Fruit fly (Drosophila melanogaster) whole organism, embryonic: ENCODE measurements around the gene SMC5.
A peak's percentile ranks its signal among the peaks of the same experiment; 100 is the strongest.

Experiments used
- Atf-2 ChIP-seq: fragments of 200-800 bp; sonication (Bioruptor generic); optimal IDR thresholded peaks from 2 replicates; lab custom pipeline; 2016; ENCODE audit warnings: missing biosample characterization, missing genetic modification characterization
- Atf6 ChIP-seq: fragments of 200-800 bp; sonication (Bioruptor generic); IDR thresholded peaks from 2 replicates; pipeline ENCODE4 v1.3.6; 2022; ENCODE audit warnings: missing biosample characterization, missing genetic modification characterization
- B-H1 ChIP-seq: fragments of 200-800 bp; sonication (Bioruptor generic); IDR thresholded peaks from 3 replicates; pipeline ENCODE4 v1.3.6; 2022; ENCODE audit warnings: missing biosample characterization, missing genetic modification characterization
- Bgb ChIP-seq: fragments of 200-800 bp; sonication (Bioruptor generic); IDR thresholded peaks from 2 replicates; pipeline ENCODE4 v1.3.6; 2022; ENCODE audit warnings: missing biosample characterization, missing genetic modification characterization; ENCODE audit not compliant: partially characterized antibody
- CG1024 ChIP-seq: fragments of 200-800 bp; sonication (Bioruptor generic); IDR thresholded peaks from 2 replicates; pipeline ENCODE4 v1.3.6; 2022; ENCODE audit warnings: missing biosample characterization, missing genetic modification characterization
- CG11398 ChIP-seq: fragments of 200-800 bp; sonication (Bioruptor generic); optimal IDR thresholded peaks from 2 replicates; lab custom pipeline; 2016; ENCODE audit warnings: missing biosample characterization, missing genetic modification characterization
- CG12155 ChIP-seq: fragments of 200-800 bp; sonication (Bioruptor generic); optimal IDR thresholded peaks from 3 replicates; lab custom pipeline; 2016; ENCODE audit warnings: missing biosample characterization, missing genetic modification characterization
- CG12744 ChIP-seq: fragments of 200-800 bp; sonication (Bioruptor generic); optimal IDR thresholded peaks from 2 replicates; lab custom pipeline; 2016; ENCODE audit warnings: missing biosample characterization, missing genetic modification characterization
- CG13296 ChIP-seq: fragments of 200-800 bp; sonication (Bioruptor generic); optimal IDR thresholded peaks from 3 replicates; lab custom pipeline; 2018; ENCODE audit warnings: missing biosample characterization, mild to moderate bottlenecking, missing genetic modification characterization
- CG17361 ChIP-seq: fragments of 200-800 bp; sonication (Bioruptor generic); IDR thresholded peaks from 3 replicates; pipeline ENCODE4 v1.3.6; 2022; ENCODE audit warnings: missing biosample characterization, missing genetic modification characterization
- CG1832 ChIP-seq: fragments of 200-800 bp; sonication (Bioruptor generic); optimal IDR thresholded peaks from 2 replicates; lab custom pipeline; 2017; ENCODE audit warnings: missing biosample characterization, mild to moderate bottlenecking, missing genetic modification characterization, inconsistent platforms
- CG2116 ChIP-seq: fragments of 200-800 bp; sonication (Bioruptor generic); optimal IDR thresholded peaks from 3 replicates; lab custom pipeline; 2018; ENCODE audit warnings: missing biosample characterization, mild to moderate bottlenecking, missing genetic modification characterization
- CG2120 ChIP-seq: fragments of 200-800 bp; sonication (Bioruptor generic); optimal IDR thresholded peaks from 3 replicates; lab custom pipeline; 2016; ENCODE audit warnings: missing biosample characterization, missing genetic modification characterization
- CG2129 ChIP-seq: fragments of 200-800 bp; sonication (Bioruptor generic); IDR thresholded peaks from 2 replicates; pipeline ENCODE4 v1.3.6; 2022; ENCODE audit warnings: missing biosample characterization, missing genetic modification characterization; ENCODE audit not compliant: partially characterized antibody
- CG6654 ChIP-seq: fragments of 200-800 bp; sonication (Bioruptor generic); optimal IDR thresholded peaks from 2 replicates; lab custom pipeline; 2017; ENCODE audit warnings: missing biosample characterization, mild to moderate bottlenecking, missing genetic modification characterization
- CG7963 ChIP-seq: fragments of 200-800 bp; sonication (Bioruptor generic); IDR thresholded peaks from 3 replicates; pipeline ENCODE4 v1.3.6; 2022; ENCODE audit warnings: missing biosample characterization, missing genetic modification characterization; ENCODE audit not compliant: partially characterized antibody
- CG8359 ChIP-seq: fragments of 200-800 bp; sonication (Bioruptor generic); optimal IDR thresholded peaks from 2 replicates; lab custom pipeline; 2017; ENCODE audit warnings: missing biosample characterization, mild to moderate bottlenecking, missing genetic modification characterization, borderline replicate concordance
- Dbx ChIP-seq: fragments of 200-800 bp; sonication (Bioruptor generic); IDR thresholded peaks from 3 replicates; pipeline ENCODE4 v1.3.6; 2022; ENCODE audit warnings: missing biosample characterization, missing genetic modification characterization
- Dfd ChIP-seq, 2 experiments: fragments of >200 bp; optimal IDR thresholded peaks; 2 replicates each; lab custom pipeline; 2017; ENCODE audit warnings: missing biosample characterization in 2 of 2, missing genetic modification characterization in 2 of 2
- Dll ChIP-seq: fragments of 200-800 bp; sonication (Bioruptor generic); IDR thresholded peaks from 4 replicates; pipeline ENCODE4 v1.3.6; 2022; ENCODE audit warnings: missing biosample characterization, missing genetic modification characterization; ENCODE audit not compliant: partially characterized antibody
- Doc3 ChIP-seq: fragments of 200-800 bp; sonication (Bioruptor generic); IDR thresholded peaks from 3 replicates; pipeline ENCODE4 v1.3.6; 2022; ENCODE audit warnings: missing biosample characterization, missing genetic modification characterization; ENCODE audit not compliant: partially characterized antibody
- E2f1 ChIP-seq: fragments of 200-800 bp; sonication (Bioruptor generic); IDR thresholded peaks from 2 replicates; pipeline ENCODE4 v1.3.6; 2022; ENCODE audit warnings: missing biosample characterization, missing genetic modification characterization
- ERR ChIP-seq: fragments of 200-800 bp; sonication (Bioruptor generic); optimal IDR thresholded peaks from 2 replicates; lab custom pipeline; 2016; ENCODE audit warnings: missing biosample characterization, missing genetic modification characterization
- Fer3 ChIP-seq: fragments of 200-800 bp; sonication (Bioruptor generic); optimal IDR thresholded peaks from 2 replicates; lab custom pipeline; 2018; ENCODE audit warnings: missing biosample characterization, mild to moderate bottlenecking, missing genetic modification characterization, moderate library complexity
- HLH3B ChIP-seq: fragments of 200-800 bp; sonication (Bioruptor generic); IDR thresholded peaks from 2 replicates; pipeline ENCODE4 v1.3.6; 2022; ENCODE audit warnings: missing biosample characterization, missing genetic modification characterization
- Hmr ChIP-seq: fragments of 200-800 bp; sonication (Bioruptor generic); optimal IDR thresholded peaks from 3 replicates; lab custom pipeline; 2017; ENCODE audit warnings: mild to moderate bottlenecking, missing biosample characterization, missing genetic modification reagents, missing genetic modification characterization
- NC2α ChIP-seq: fragments of 200-800 bp; sonication (Bioruptor generic); optimal IDR thresholded peaks from 2 replicates; lab custom pipeline; 2016; ENCODE audit warnings: missing biosample characterization, missing genetic modification characterization
- NK7.1 ChIP-seq: fragments of 200-800 bp; sonication (Bioruptor generic); optimal IDR thresholded peaks from 3 replicates; lab custom pipeline; 2016; ENCODE audit warnings: missing biosample characterization, missing genetic modification characterization
- Nf-YA ChIP-seq: fragments of 200-800 bp; sonication (Bioruptor generic); IDR thresholded peaks from 2 replicates; pipeline ENCODE4 v1.3.6; 2022; ENCODE audit warnings: missing biosample characterization, missing genetic modification characterization
- Sox100B ChIP-seq: fragments of 200-800 bp; sonication (Bioruptor generic); optimal IDR thresholded peaks from 3 replicates; lab custom pipeline; 2018; ENCODE audit warnings: missing biosample characterization, mild to moderate bottlenecking, missing genetic modification characterization
- Spps ChIP-seq: fragments of 200-800 bp; sonication (Bioruptor generic); optimal IDR thresholded peaks from 2 replicates; lab custom pipeline; 2018; ENCODE audit warnings: missing biosample characterization, mild to moderate bottlenecking, missing genetic modification characterization
- al ChIP-seq: fragments of 200-800 bp; sonication (Bioruptor generic); IDR thresholded peaks from 2 replicates; pipeline ENCODE4 v1.3.6; 2022; ENCODE audit warnings: missing biosample characterization, missing genetic modification characterization
- dm ChIP-seq: fragments of 200-800 bp; sonication (Bioruptor generic); optimal IDR thresholded peaks from 3 replicates; lab custom pipeline; 2016; ENCODE audit warnings: missing biosample characterization, missing genetic modification characterization
- gcm ChIP-seq: fragments of 200-800 bp; sonication (Bioruptor generic); optimal IDR thresholded peaks from 2 replicates; lab custom pipeline; 2019; ENCODE audit warnings: missing biosample characterization, mild to moderate bottlenecking, missing genetic modification characterization, moderate library complexity
- gfzf ChIP-seq: fragments of 200-800 bp; sonication (Bioruptor generic); optimal IDR thresholded peaks from 2 replicates; lab custom pipeline; 2016; ENCODE audit warnings: missing biosample characterization, mild to moderate bottlenecking, missing genetic modification characterization, moderate library complexity
- gro ChIP-seq: fragments of 200-800 bp; sonication (Bioruptor generic); optimal IDR thresholded peaks from 2 replicates; lab custom pipeline; 2016; ENCODE audit warnings: missing biosample characterization, missing genetic modification characterization
- lbe ChIP-seq: fragments of 200-800 bp; sonication (Bioruptor generic); optimal IDR thresholded peaks from 2 replicates; lab custom pipeline; 2016; ENCODE audit warnings: missing biosample characterization, mild to moderate bottlenecking, missing genetic modification characterization
- lola ChIP-seq, 3 experiments: fragments of >200 bp in 2 of 3; fragments of 200-800 bp in 1 of 3; sonication (Bioruptor generic) in 1 of 3; optimal IDR thresholded peaks; 2 replicates each; lab custom pipeline; 2017 to 2019; ENCODE audit warnings: missing biosample characterization in 3 of 3, missing genetic modification characterization in 3 of 3, mild to moderate bottlenecking in 1 of 3, moderate library complexity in 1 of 3
- nerfin-1 ChIP-seq: fragments of 200-800 bp; sonication (Bioruptor generic); optimal IDR thresholded peaks from 3 replicates; lab custom pipeline; 2019; ENCODE audit warnings: missing biosample characterization, mild to moderate bottlenecking, missing genetic modification characterization, moderate library complexity
- p53 ChIP-seq: fragments of 200-800 bp; sonication (Bioruptor generic); optimal IDR thresholded peaks from 2 replicates; lab custom pipeline; 2016; ENCODE audit warnings: missing biosample characterization, missing genetic modification characterization
- peb ChIP-seq: fragments of 200-800 bp; sonication (Bioruptor generic); IDR thresholded peaks from 2 replicates; pipeline ENCODE4 v1.3.6; 2022; ENCODE audit warnings: missing biosample characterization, missing genetic modification characterization
- pfk ChIP-seq: fragments of 200-800 bp; sonication (Bioruptor generic); optimal IDR thresholded peaks from 2 replicates; lab custom pipeline; 2018; ENCODE audit warnings: missing biosample characterization, mild to moderate bottlenecking, missing genetic modification characterization, moderate library complexity
- pros ChIP-seq: fragments of 200-800 bp; sonication (Bioruptor generic); optimal IDR thresholded peaks from 3 replicates; lab custom pipeline; 2019; ENCODE audit warnings: missing biosample characterization, mild to moderate bottlenecking, missing genetic modification characterization, moderate library complexity
- repo ChIP-seq: fragments of 200-800 bp; sonication (Bioruptor generic); optimal IDR thresholded peaks from 2 replicates; lab custom pipeline; 2016; ENCODE audit warnings: missing biosample characterization, missing genetic modification characterization
- rib ChIP-seq: fragments of 200-800 bp; sonication (Bioruptor generic); IDR thresholded peaks from 2 replicates; pipeline ENCODE4 v1.3.6; 2022; ENCODE audit warnings: missing biosample characterization, missing genetic modification characterization
- sim ChIP-seq: fragments of 200-800 bp; sonication (Bioruptor generic); IDR thresholded peaks from 2 replicates; pipeline ENCODE4 v1.3.6; 2022; ENCODE audit warnings: missing biosample characterization, missing genetic modification characterization
- sob ChIP-seq: fragments of 200-800 bp; sonication (Bioruptor generic); IDR thresholded peaks from 2 replicates; pipeline ENCODE4 v1.3.6; 2022; ENCODE audit warnings: missing biosample characterization, missing genetic modification characterization
- tin ChIP-seq: fragments of 200-800 bp; sonication (Bioruptor generic); optimal IDR thresholded peaks from 3 replicates; lab custom pipeline; 2016; ENCODE audit warnings: missing biosample characterization, missing genetic modification characterization
- tio ChIP-seq: fragments of 200-800 bp; sonication (Bioruptor generic); optimal IDR thresholded peaks from 2 replicates; lab custom pipeline; 2017; ENCODE audit warnings: missing biosample characterization, missing genetic modification characterization, inconsistent platforms
- unc-4 ChIP-seq: fragments of 200-800 bp; sonication (Bioruptor generic); IDR thresholded peaks from 2 replicates; pipeline ENCODE4 v1.3.6; 2022; ENCODE audit warnings: missing biosample characterization, missing genetic modification characterization; ENCODE audit not compliant: partially characterized antibody
- vvl ChIP-seq: fragments of 200-800 bp; sonication (Bioruptor generic); IDR thresholded peaks from 2 replicates; pipeline ENCODE4 v1.3.6; 2022; ENCODE audit warnings: missing biosample characterization, missing genetic modification characterization

SMC5 gene

dm6 chr3L:21536857-21537256 lies 32.1 kb upstream of the SMC5 start, which contains the start of gene Rpn10 (continued):
- peak; percentile 93 for TF ChIP-seq CG7963 (GFP tag; lab: Robert Waterston, UW)
- TF ChIP-seq tio (GFP tag; lab: Kevin White, UChicago): no peak
- TF ChIP-seq CG17361 (GFP tag; lab: Robert Waterston, UW): peak; percentile 47; the same call in 1 of the 3 replicates
- no peak for TF ChIP-seq Hmr (GFP tag; lab: Kevin White, UChicago)
- peak in 1 of 3 experiments; percentile 13 for TF ChIP-seq lola (GFP tag; optimal IDR thresholded peaks at IDR 0.05; lab: Kevin White, UChicago)
- no peak for TF ChIP-seq pros (GFP tag; lab: Kevin White, UChicago)
- TF ChIP-seq Dbx (GFP tag; lab: Robert Waterston, UW): peak; percentile 76
- peak; percentile 69 for TF ChIP-seq gro (GFP tag; lab: Kevin White, UChicago)
- peak; percentile 17 for TF ChIP-seq NC2α
- TF ChIP-seq CG12155 (GFP tag; lab: Kevin White, UChicago): peak; percentile 42
- TF ChIP-seq CG12744 (GFP tag; lab: Kevin White, UChicago): no peak
- TF ChIP-seq al: no peak
- peak; percentile 2 for TF ChIP-seq Fer3
- no peak for TF ChIP-seq E2f1 (GFP tag; lab: Robert Waterston, UW)
- peak; percentile 28 for TF ChIP-seq repo (GFP tag; lab: Kevin White, UChicago)
- TF ChIP-seq tin (GFP tag; lab: Kevin White, UChicago): peak; percentile 7
- TF ChIP-seq nerfin-1 (tag; lab: Kevin White, UChicago): peak; percentile 58
- no peak for TF ChIP-seq ERR (GFP tag; lab: Kevin White, UChicago)
- TF ChIP-seq Dfd (GFP tag; optimal IDR thresholded peaks at IDR 0.05; lab: Kevin White, UChicago): no peak
- TF ChIP-seq gcm (GFP tag; lab: Kevin White, UChicago): no peak
- no peak for TF ChIP-seq Atf-2
- peak; percentile 95 for TF ChIP-seq Dll
- no peak for TF ChIP-seq CG11398 (GFP tag; lab: Kevin White, UChicago)
- no peak; the same call in 1 of the 2 replicates for TF ChIP-seq vvl (GFP tag; lab: Robert Waterston, UW)
- TF ChIP-seq CG1832: no peak
- no peak for TF ChIP-seq Nf-YA (GFP tag; lab: Robert Waterston, UW)
- no peak for TF ChIP-seq Sox100B
- no peak for TF ChIP-seq lbe (GFP tag; lab: Kevin White, UChicago)
- TF ChIP-seq CG6654 (GFP tag; lab: Kevin White, UChicago): no peak
- no peak for TF ChIP-seq sim (GFP tag; lab: Robert Waterston, UW)
- no peak for TF ChIP-seq NK7.1
- no peak for TF ChIP-seq B-H1 (GFP tag; lab: Robert Waterston, UW)
- peak; percentile 4 for TF ChIP-seq dm (GFP tag; lab: Kevin White, UChicago)
- no peak for TF ChIP-seq Atf6 (GFP tag; lab: Robert Waterston, UW)
- peak; percentile 71 for TF ChIP-seq gfzf (GFP tag; lab: Kevin White, UChicago)
- no peak for TF ChIP-seq rib (GFP tag; lab: Robert Waterston, UW)
- TF ChIP-seq CG2116: peak; percentile 54
- TF ChIP-seq p53 (GFP tag; lab: Kevin White, UChicago): peak; percentile 31
- no peak for TF ChIP-seq HLH3B
- no peak for TF ChIP-seq CG8359 (GFP tag; lab: Kevin White, UChicago)
- no peak for TF ChIP-seq peb (GFP tag; lab: Robert Waterston, UW)
- TF ChIP-seq sob (GFP tag; lab: Robert Waterston, UW): peak; percentile 65; the same call in 1 of the 2 replicates
- TF ChIP-seq Bgb (GFP tag; lab: Robert Waterston, UW): peak; percentile 99
- no peak for TF ChIP-seq CG13296
- TF ChIP-seq CG1024 (GFP tag; lab: Robert Waterston, UW): no peak
- peak; percentile 93 for TF ChIP-seq CG2129 (GFP tag; lab: Robert Waterston, UW)
- peak; percentile 97 for TF ChIP-seq unc-4
- peak; percentile 94 for TF ChIP-seq Doc3 (GFP tag; lab: Robert Waterston, UW)
- no peak for TF ChIP-seq Spps
- peak; percentile 54 for TF ChIP-seq CG2120 (GFP tag; lab: Kevin White, UChicago)
- peak; percentile 69 for TF ChIP-seq pfk (GFP tag; lab: Kevin White, UChicago)
